Fruit fly (Drosophila melanogaster) whole organism, embryonic: ENCODE data around the gene CG6106.

Experiments used
- Antp ChIP-seq: fragments of 200-800 bp; sonication (Bioruptor generic); optimal IDR thresholded peaks from 3 replicates; lab custom pipeline; 2016; ENCODE audit warnings: missing biosample characterization, missing genetic modification characterization
- Atf3 ChIP-seq: fragments of 200-800 bp; sonication (Bioruptor generic); optimal IDR thresholded peaks from 3 replicates; lab custom pipeline; 2016; ENCODE audit warnings: missing biosample characterization, missing genetic modification characterization
- Awh ChIP-seq: fragments of 200-800 bp; sonication (Bioruptor generic); IDR thresholded peaks from 2 replicates; pipeline ENCODE4, ENCODE4 v1.3.6; 2022; ENCODE audit warnings: missing biosample characterization, missing genetic modification characterization
- B-H1 ChIP-seq: fragments of 200-800 bp; sonication (Bioruptor generic); IDR thresholded peaks from 3 replicates; pipeline ENCODE4 v1.3.6; 2022; ENCODE audit warnings: missing biosample characterization, missing genetic modification characterization
- Bdp1 ChIP-seq: fragments of 200-800 bp; sonication (Bioruptor generic); optimal IDR thresholded peaks from 3 replicates; lab custom pipeline; 2016; ENCODE audit warnings: missing biosample characterization, missing genetic modification characterization
- CG10209 ChIP-seq: fragments of 200-800 bp; sonication (Bioruptor generic); optimal IDR thresholded peaks from 3 replicates; lab custom pipeline; 2017; ENCODE audit warnings: missing biosample characterization, mild to moderate bottlenecking, missing genetic modification characterization, missing genetic modification reagents
- CG10431 ChIP-seq: fragments of 200-800 bp; sonication (Bioruptor generic); optimal IDR thresholded peaks from 3 replicates; lab custom pipeline; 2018; ENCODE audit warnings: missing biosample characterization, mild to moderate bottlenecking, missing genetic modification characterization
- CG12155 ChIP-seq: fragments of 200-800 bp; sonication (Bioruptor generic); optimal IDR thresholded peaks from 3 replicates; lab custom pipeline; 2016; ENCODE audit warnings: missing biosample characterization, missing genetic modification characterization
- CG12659 ChIP-seq: fragments of 200-800 bp; sonication (Bioruptor generic); optimal IDR thresholded peaks from 3 replicates; lab custom pipeline; 2017; ENCODE audit warnings: mild to moderate bottlenecking, missing biosample characterization, missing genetic modification reagents, missing genetic modification characterization
- CG12744 ChIP-seq: fragments of 200-800 bp; sonication (Bioruptor generic); optimal IDR thresholded peaks from 2 replicates; lab custom pipeline; 2016; ENCODE audit warnings: missing biosample characterization, missing genetic modification characterization
- CG13624 ChIP-seq: fragments of 200-800 bp; sonication (Bioruptor generic); optimal IDR thresholded peaks from 2 replicates; lab custom pipeline; 2016; ENCODE audit warnings: missing biosample characterization, missing genetic modification characterization
- CG15269 ChIP-seq: fragments of 200-800 bp; sonication (Bioruptor generic); optimal IDR thresholded peaks from 2 replicates; lab custom pipeline; 2018; ENCODE audit warnings: missing biosample characterization, mild to moderate bottlenecking, missing genetic modification characterization, moderate library complexity
- CG17186 ChIP-seq: fragments of 200-800 bp; sonication (Bioruptor generic); optimal IDR thresholded peaks from 3 replicates; lab custom pipeline; 2017; ENCODE audit warnings: missing biosample characterization, missing genetic modification reagents, missing genetic modification characterization
- CG17328 ChIP-seq: fragments of 200-800 bp; sonication (Bioruptor generic); IDR thresholded peaks from 2 replicates; pipeline ENCODE4 v1.3.6; 2022; ENCODE audit warnings: missing biosample characterization, missing genetic modification characterization
- CG18262 ChIP-seq: fragments of 200-800 bp; optimal IDR thresholded peaks from 3 replicates; lab custom pipeline; 2019; ENCODE audit warnings: missing biosample characterization, mild to moderate bottlenecking, missing genetic modification characterization, moderate library complexity
- CG2678 ChIP-seq: fragments of 200-800 bp; sonication (Bioruptor generic); optimal IDR thresholded peaks from 3 replicates; lab custom pipeline; 2019; ENCODE audit warnings: missing biosample characterization, mild to moderate bottlenecking, missing genetic modification characterization, moderate library complexity
- CG34376 ChIP-seq: fragments of 200-800 bp; sonication (Bioruptor generic); optimal IDR thresholded peaks from 2 replicates; lab custom pipeline; 2018; ENCODE audit warnings: missing biosample characterization, mild to moderate bottlenecking, missing genetic modification characterization
- CG34422 ChIP-seq: fragments of 200-800 bp; sonication (Bioruptor generic); IDR thresholded peaks from 3 replicates; pipeline ENCODE4 v1.3.6; 2022; ENCODE audit warnings: missing biosample characterization, missing genetic modification characterization
- CG4424 ChIP-seq: fragments of 200-800 bp; sonication (Bioruptor generic); optimal IDR thresholded peaks from 3 replicates; lab custom pipeline; 2016; ENCODE audit warnings: missing biosample characterization, missing genetic modification characterization
- CG6765 ChIP-seq: fragments of 200-800 bp; sonication (Bioruptor generic); optimal IDR thresholded peaks from 3 replicates; lab custom pipeline; 2017; ENCODE audit warnings: missing biosample characterization, mild to moderate bottlenecking, missing genetic modification characterization
- CG8089 ChIP-seq: fragments of 200-800 bp; sonication (Bioruptor generic); optimal IDR thresholded peaks from 3 replicates; lab custom pipeline; 2016; ENCODE audit warnings: missing biosample characterization, missing genetic modification characterization
- CG8359 ChIP-seq: fragments of 200-800 bp; sonication (Bioruptor generic); optimal IDR thresholded peaks from 2 replicates; lab custom pipeline; 2017; ENCODE audit warnings: missing biosample characterization, mild to moderate bottlenecking, missing genetic modification characterization, borderline replicate concordance
- CG9932 ChIP-seq: fragments of 200-800 bp; sonication (Bioruptor generic); IDR thresholded peaks from 2 replicates; pipeline ENCODE4 v1.3.6; 2022; ENCODE audit warnings: missing biosample characterization, missing genetic modification characterization
- D19A ChIP-seq: fragments of 200-800 bp; optimal IDR thresholded peaks from 3 replicates; lab custom pipeline; 2019; ENCODE audit warnings: missing biosample characterization, mild to moderate bottlenecking, missing genetic modification characterization, moderate library complexity
- Dip2 ChIP-seq: fragments of 200-800 bp; sonication (Bioruptor generic); IDR thresholded peaks from 2 replicates; pipeline ENCODE4 v1.3.6; 2022; ENCODE audit warnings: missing biosample characterization, missing genetic modification characterization
- Fer2 ChIP-seq: fragments of 200-800 bp; sonication (Bioruptor generic); optimal IDR thresholded peaks from 2 replicates; lab custom pipeline; 2018; ENCODE audit warnings: missing biosample characterization, mild to moderate bottlenecking, missing genetic modification characterization, moderate library complexity
- Hr39 ChIP-seq: fragments of >200 bp; optimal IDR thresholded peaks from 2 replicates; lab custom pipeline; 2017
- MESR4 ChIP-seq: fragments of 200-800 bp; sonication (Bioruptor generic); optimal IDR thresholded peaks from 2 replicates; lab custom pipeline; 2018; ENCODE audit warnings: missing biosample characterization, mild to moderate bottlenecking, missing genetic modification characterization, moderate library complexity
- Med ChIP-seq: fragments of 200-800 bp; sonication (Bioruptor generic); peaks from one replicate; lab custom pipeline; 2016; ENCODE audit warnings: missing biosample characterization, missing genetic modification characterization, mild to moderate bottlenecking, inconsistent platforms, moderate library complexity
- Nf-YC ChIP-seq: fragments of 200-800 bp; optimal IDR thresholded peaks from 3 replicates; lab custom pipeline; 2019; ENCODE audit warnings: missing biosample characterization, mild to moderate bottlenecking, missing genetic modification characterization, moderate library complexity
- TFAM ChIP-seq: fragments of 200-800 bp; sonication (Bioruptor generic); optimal IDR thresholded peaks from 2 replicates; lab custom pipeline; 2017; ENCODE audit warnings: missing biosample characterization, missing genetic modification characterization, inconsistent platforms
- Usf ChIP-seq: fragments of 200-800 bp; sonication (Bioruptor generic); optimal IDR thresholded peaks from 2 replicates; lab custom pipeline; 2017; ENCODE audit warnings: missing genotype, missing biosample characterization, missing genetic modification characterization
- ac ChIP-seq: fragments of 200-800 bp; sonication (Bioruptor generic); optimal IDR thresholded peaks from 3 replicates; lab custom pipeline; 2017; ENCODE audit warnings: missing biosample characterization, mild to moderate bottlenecking, missing genetic modification characterization
- bbx ChIP-seq: fragments of 200-800 bp; sonication (Bioruptor generic); IDR thresholded peaks from 2 replicates; pipeline ENCODE4 v1.3.6; 2022; ENCODE audit warnings: missing biosample characterization, missing genetic modification characterization; ENCODE audit not compliant: partially characterized antibody
- br ChIP-seq: fragments of >200 bp; optimal IDR thresholded peaks from 2 replicates; lab custom pipeline; 2017
- caup ChIP-seq: fragments of 200-800 bp; sonication (Bioruptor generic); optimal IDR thresholded peaks from 3 replicates; lab custom pipeline; 2017; ENCODE audit warnings: missing biosample characterization, mild to moderate bottlenecking, missing genetic modification characterization, moderate library complexity; ENCODE audit not compliant: severe bottlenecking
- chn ChIP-seq: fragments of 200-800 bp; sonication (Bioruptor generic); optimal IDR thresholded peaks from 2 replicates; lab custom pipeline; 2016; ENCODE audit warnings: missing biosample characterization, missing genetic modification characterization
- crol ChIP-seq: fragments of 200-800 bp; sonication (Bioruptor generic); IDR thresholded peaks from 2 replicates; pipeline ENCODE4 v1.3.6; 2022; ENCODE audit warnings: missing biosample characterization, missing genetic modification characterization
- cwo ChIP-seq: fragments of 200-800 bp; sonication (Bioruptor generic); optimal IDR thresholded peaks from 3 replicates; lab custom pipeline; 2017; ENCODE audit warnings: missing biosample characterization, missing genetic modification characterization, mild to moderate bottlenecking, moderate library complexity, missing genetic modification reagents
- disco-r ChIP-seq: fragments of 200-800 bp; sonication (Bioruptor generic); optimal IDR thresholded peaks from 2 replicates; lab custom pipeline; 2016; ENCODE audit warnings: missing biosample characterization, missing genetic modification characterization
- en ChIP-seq: fragments of 200-800 bp; sonication (Bioruptor generic); optimal IDR thresholded peaks from 2 replicates; lab custom pipeline; 2016; ENCODE audit warnings: missing biosample characterization, missing genetic modification characterization
- eyg ChIP-seq: fragments of 200-800 bp; sonication (Bioruptor generic); optimal IDR thresholded peaks from 3 replicates; lab custom pipeline; 2016; ENCODE audit warnings: missing biosample characterization, missing genetic modification characterization
- gem ChIP-seq: fragments of 200-800 bp; sonication (Bioruptor generic); optimal IDR thresholded peaks from 2 replicates; lab custom pipeline; 2019; ENCODE audit warnings: missing biosample characterization, mild to moderate bottlenecking, missing genetic modification characterization, moderate library complexity
- gsb-n ChIP-seq: fragments of 200-800 bp; sonication (Bioruptor generic); optimal IDR thresholded peaks from 3 replicates; lab custom pipeline; 2018; ENCODE audit warnings: missing biosample characterization, mild to moderate bottlenecking, missing genetic modification characterization
- jing ChIP-seq: fragments of 200-800 bp; sonication (Bioruptor generic); optimal IDR thresholded peaks from 2 replicates; lab custom pipeline; 2018; ENCODE audit warnings: missing biosample characterization, mild to moderate bottlenecking, missing genetic modification characterization
- nom ChIP-seq: fragments of 200-800 bp; sonication (Bioruptor generic); optimal IDR thresholded peaks from 2 replicates; lab custom pipeline; 2017; ENCODE audit warnings: missing biosample characterization, missing genetic modification characterization, mild to moderate bottlenecking, moderate library complexity, missing genetic modification reagents
- ranshi ChIP-seq: fragments of 200-800 bp; sonication (Bioruptor generic); IDR thresholded peaks from 2 replicates; pipeline ENCODE4 v1.3.6; 2022; ENCODE audit warnings: missing biosample characterization, missing genetic modification characterization
- row ChIP-seq: fragments of 200-800 bp; sonication (Bioruptor generic); IDR thresholded peaks from 3 replicates; pipeline ENCODE4 v1.3.6; 2022; ENCODE audit warnings: missing biosample characterization, missing genetic modification characterization
- salm ChIP-seq: fragments of 200-800 bp; sonication (Bioruptor generic); optimal IDR thresholded peaks from 2 replicates; lab custom pipeline; 2018; ENCODE audit warnings: missing biosample characterization, mild to moderate bottlenecking, missing genetic modification characterization
- sens ChIP-seq: fragments of 200-800 bp; sonication (Bioruptor generic); peaks from one replicate; lab custom pipeline; 2016; ENCODE audit warnings: missing biosample characterization, missing genetic modification characterization
- sisA ChIP-seq: fragments of 200-800 bp; sonication (Bioruptor generic); IDR thresholded peaks from 2 replicates; pipeline ENCODE4 v1.3.6; 2022; ENCODE audit warnings: missing biosample characterization, missing genetic modification characterization
- vnd ChIP-seq: fragments of 200-800 bp; sonication (Bioruptor generic); IDR thresholded peaks from 3 replicates; pipeline ENCODE4 v1.3.6; 2022; ENCODE audit warnings: missing biosample characterization, missing genetic modification characterization; ENCODE audit not compliant: partially characterized antibody

CG6106 gene

DNA sequence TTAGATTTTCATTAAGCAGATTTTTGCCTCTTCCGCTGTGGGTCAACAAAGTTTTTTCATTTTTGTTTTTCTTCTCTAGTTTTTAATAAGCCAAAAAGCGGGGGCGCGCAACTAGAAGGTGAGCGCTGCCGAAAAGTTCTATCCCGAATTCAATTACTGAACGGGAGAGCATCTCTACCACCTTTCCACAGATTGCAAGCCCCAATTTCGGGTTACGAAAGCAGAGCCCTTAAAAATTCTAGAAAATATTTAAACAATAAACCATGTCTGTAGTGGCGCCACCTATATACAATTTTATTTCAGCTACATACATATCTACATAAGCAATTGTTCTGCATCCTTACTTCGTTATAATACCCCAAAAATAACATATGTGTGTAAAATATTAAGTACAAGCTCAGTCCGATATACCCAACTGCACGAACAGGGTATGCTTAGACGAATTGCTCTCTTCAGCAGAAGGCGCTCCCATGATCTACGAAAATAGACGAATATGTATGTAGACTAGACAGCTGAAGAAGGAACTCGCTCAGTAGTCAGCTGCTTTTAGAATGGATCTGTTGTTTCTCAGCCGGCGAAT is at the start of gene CG6106:
TSS of gene CG6106 (plus strand) at position 530 of the 580 bp plus-strand sequence.
- TF ChIP-seq CG17328 (GFP tag; lab: Robert Waterston, UW) (no peak), CG10209 (no peak), cwo (GFP tag; lab: Kevin White, UChicago) (no peak), TFAM (GFP tag; lab: Kevin White, UChicago) (no peak), chn (GFP tag; lab: Kevin White, UChicago) (no peak), disco-r (no peak), CG4424 (no peak), CG12744 (GFP tag; lab: Kevin White, UChicago) (no peak), CG8089 (GFP tag; lab: Kevin White, UChicago) (no peak), caup (GFP tag; lab: Kevin White, UChicago) (no peak), D19A (tag; lab: Kevin White, UChicago) (peak; percentile 5), gem (tag; lab: Kevin White, UChicago) (peak; percentile 33), CG34376 (GFP tag; lab: Kevin White, UChicago) (no peak), br (lab: Kevin White, UChicago) (no peak), Fer2 (tag; lab: Kevin White, UChicago) (no peak), CG12155 (GFP tag; lab: Kevin White, UChicago) (no peak), ac (no peak), crol (GFP tag; lab: Robert Waterston, UW) (no peak), CG8359 (GFP tag; lab: Kevin White, UChicago) (no peak), MESR4 (GFP tag; lab: Kevin White, UChicago) (no peak), Dip2 (GFP tag; lab: Robert Waterston, UW) (no peak), CG10431 (GFP tag; lab: Kevin White, UChicago) (no peak), en (GFP tag; lab: Kevin White, UChicago) (no peak), Med (GFP tag; lab: Kevin White, UChicago) (peak; percentile 44), vnd (no peak), Antp (GFP tag; lab: Kevin White, UChicago) (no peak), Awh (no peak), Usf (no peak), sisA (GFP tag; lab: Robert Waterston, UW) (peak; percentile 26; the same call in 1 of the 2 replicates), CG18262 (peak; percentile 25), salm (tag; lab: Kevin White, UChicago) (no peak), ranshi (GFP tag; lab: Robert Waterston, UW) (no peak), nom (GFP tag; lab: Kevin White, UChicago) (no peak), row (GFP tag; lab: Robert Waterston, UW) (peak; percentile 31), Atf3 (GFP tag; lab: Kevin White, UChicago) (no peak), CG9932 (GFP tag; lab: Robert Waterston, UW) (peak; percentile 37; the same call in 1 of the 2 replicates), Hr39 (lab: Kevin White, UChicago) (no peak), CG34422 (no peak), CG6765 (GFP tag; lab: Kevin White, UChicago) (no peak), CG17186 (GFP tag; lab: Kevin White, UChicago) (no peak), CG13624 (no peak), Nf-YC (tag; lab: Kevin White, UChicago) (no peak), Bdp1 (GFP tag; lab: Kevin White, UChicago) (no peak), eyg (GFP tag; lab: Kevin White, UChicago) (no peak), B-H1 (GFP tag; lab: Robert Waterston, UW) (no peak), CG2678 (peak; percentile 53), CG15269 (tag; lab: Kevin White, UChicago) (peak; percentile 9), gsb-n (tag; lab: Kevin White, UChicago) (no peak), jing (GFP tag; lab: Kevin White, UChicago) (no peak), sens (GFP tag; lab: Kevin White, UChicago) (peak; percentile 67), CG12659 (GFP tag; lab: Kevin White, UChicago) (no peak), bbx (GFP tag; lab: Robert Waterston, UW) (no peak)
